Worm (Caenorhabditis elegans): ENCODE measurements around the gene ugt-16.
A peak's percentile ranks its signal among the peaks of the same experiment; 100 is the strongest.

The ugt-16 gene

DNA sequence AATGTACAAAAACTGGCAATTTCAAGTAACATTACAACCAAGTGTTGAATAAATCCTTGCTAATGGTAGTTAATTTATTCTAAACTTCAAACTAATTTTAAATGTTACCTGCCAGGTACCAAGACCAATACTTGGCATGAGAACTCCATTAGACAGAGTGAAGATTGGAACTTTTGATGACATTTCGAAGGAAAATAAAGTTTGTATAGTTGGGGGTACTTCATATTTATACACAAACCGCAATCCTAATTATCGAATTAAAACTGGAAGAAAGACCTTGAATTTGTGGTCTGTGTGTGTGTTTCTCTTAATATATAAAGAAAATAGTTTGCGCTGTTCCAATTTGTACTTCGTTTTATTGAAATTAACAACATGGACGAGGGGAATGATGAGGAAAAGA lies 14.9 kb upstream of the ugt-16 start, which contains the start of gene ZC443.1:
Gene ZC443.1 (minus strand): TSS at position 205 of the 400 bp plus-strand sequence.
- no peak for TF ChIP-seq him-1 (tag; optimal IDR thresholded peaks at IDR 0.05)
- TF ChIP-seq dao-5 (tag; optimal IDR thresholded peaks at IDR 0.05): no peak
- TF ChIP-seq W03F9.2 (tag; optimal IDR thresholded peaks at IDR 0.05): no peak

DNA sequence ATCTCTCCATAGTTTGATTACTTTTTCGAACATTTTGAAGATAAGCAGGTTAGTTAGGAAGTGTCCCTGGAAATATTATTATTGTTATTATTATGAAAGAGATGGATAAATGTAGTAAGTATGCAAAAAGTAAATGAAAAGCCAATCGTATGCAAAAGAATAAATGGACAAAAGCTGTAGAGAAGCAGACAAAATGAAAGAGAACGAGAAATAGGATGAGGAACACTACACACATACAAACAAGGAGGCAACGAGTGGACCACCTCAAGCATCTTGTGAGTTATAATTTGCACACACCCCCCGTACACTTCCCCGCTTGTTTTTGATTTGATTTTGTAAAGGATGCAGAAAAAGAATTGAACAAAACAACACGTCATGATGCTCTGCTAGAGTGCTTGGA lies 13.7 kb upstream of the ugt-16 start, which contains the start of gene ZC443.2:
Gene ZC443.2 (minus strand): TSS at position 67 of the 400 bp plus-strand sequence.
- no peak for TF ChIP-seq him-1 (tag; optimal IDR thresholded peaks at IDR 0.05)
- TF ChIP-seq dao-5 (tag; optimal IDR thresholded peaks at IDR 0.05): no peak
- no peak for TF ChIP-seq W03F9.2 (tag; optimal IDR thresholded peaks at IDR 0.05)

DNA sequence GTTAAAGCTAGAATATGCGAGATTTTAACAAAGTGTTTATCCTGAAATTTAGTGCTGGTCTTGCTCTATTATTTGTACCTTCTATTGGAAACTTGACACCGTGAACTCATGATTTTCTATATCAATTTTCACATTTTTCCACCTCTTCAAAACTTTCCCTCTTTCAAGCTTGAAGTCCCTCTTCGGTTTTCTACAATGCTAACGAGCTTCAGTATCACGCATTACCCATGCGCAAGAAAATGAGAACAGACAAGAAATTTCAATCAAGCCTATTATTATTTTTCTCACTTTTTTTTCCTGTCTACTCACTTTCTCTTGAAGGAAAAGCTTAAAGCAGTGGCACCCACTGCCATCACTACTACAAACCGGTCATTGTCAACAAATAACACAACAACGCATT lies 13.0 kb upstream of the ugt-16 start:
- TF ChIP-seq dao-5 (tag; optimal IDR thresholded peaks at IDR 0.05): no peak
- TF ChIP-seq him-1 (tag; optimal IDR thresholded peaks at IDR 0.05): no peak
- no peak for TF ChIP-seq W03F9.2 (tag; optimal IDR thresholded peaks at IDR 0.05)

DNA sequence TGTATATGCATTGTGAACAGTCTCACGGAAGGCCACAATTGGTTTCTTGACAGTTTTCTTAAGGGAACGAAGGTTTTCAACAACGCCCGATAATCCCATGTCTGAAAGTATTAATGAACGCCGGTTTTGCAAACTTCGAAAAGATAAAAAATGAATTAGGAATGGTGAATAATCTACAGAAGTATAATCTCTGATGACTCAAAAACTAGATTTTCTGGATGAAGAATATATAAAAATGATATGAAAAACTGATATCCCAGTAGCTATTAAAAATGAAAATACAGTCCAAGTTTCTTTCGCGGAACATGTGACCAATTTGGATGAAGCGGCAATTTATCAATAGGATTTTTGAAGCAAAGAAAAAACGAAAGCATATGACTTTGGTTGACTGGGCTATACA lies 10.8 kb upstream of the ugt-16 start, which contains the start of gene ZC443.3:
Gene ZC443.3 (minus strand): TSS at position 101 of the 400 bp plus-strand sequence.
- TF ChIP-seq W03F9.2 (tag; optimal IDR thresholded peaks at IDR 0.05) (no peak), dao-5 (tag; optimal IDR thresholded peaks at IDR 0.05) (no peak), him-1 (tag; optimal IDR thresholded peaks at IDR 0.05) (no peak)

DNA sequence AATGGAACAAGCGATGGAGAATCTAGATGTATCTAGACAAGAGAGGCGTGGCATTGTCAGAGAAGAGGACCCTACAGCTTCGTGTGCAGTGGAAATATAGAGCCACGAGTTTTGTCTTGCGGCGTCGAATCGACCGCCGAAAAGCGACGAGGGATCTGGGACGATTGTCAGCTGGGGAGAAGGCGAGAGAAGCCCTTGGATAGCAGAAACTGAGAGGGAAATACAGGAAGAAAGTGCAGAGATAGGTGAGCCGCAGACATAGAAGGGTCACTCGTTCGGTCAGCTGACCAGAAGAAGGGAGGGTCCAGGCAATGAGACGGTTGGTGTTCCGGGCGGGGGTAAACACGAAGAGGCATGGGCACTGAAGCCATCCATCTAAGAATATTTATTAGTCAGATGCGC lies 10.3 kb upstream of the ugt-16 start:
- TF ChIP-seq W03F9.2 (tag; optimal IDR thresholded peaks at IDR 0.05) (no peak), him-1 (tag; optimal IDR thresholded peaks at IDR 0.05) (peak; percentile 83), dao-5 (tag; optimal IDR thresholded peaks at IDR 0.05) (no peak)

DNA sequence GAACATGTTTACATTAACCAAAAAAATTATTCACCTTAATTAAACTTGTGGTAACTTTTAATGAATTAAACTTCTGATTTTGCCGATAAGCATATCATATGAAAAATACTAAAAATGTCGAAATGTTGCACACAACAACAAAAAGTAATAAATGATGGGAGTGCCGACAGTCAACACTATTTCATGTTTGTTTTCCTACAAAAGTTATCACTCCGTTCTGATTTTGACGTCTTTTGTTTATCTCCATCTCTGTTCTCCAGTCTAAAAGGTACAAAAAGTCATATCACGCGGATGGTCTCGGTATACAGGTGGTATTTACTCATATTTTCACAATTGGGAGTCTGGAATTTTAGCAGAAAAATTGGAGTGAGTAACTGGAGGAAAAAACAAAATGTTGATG lies 9.4 kb upstream of the ugt-16 start:
- TF ChIP-seq dao-5 (tag; optimal IDR thresholded peaks at IDR 0.05): no peak
- no peak for TF ChIP-seq W03F9.2 (tag; optimal IDR thresholded peaks at IDR 0.05)

DNA sequence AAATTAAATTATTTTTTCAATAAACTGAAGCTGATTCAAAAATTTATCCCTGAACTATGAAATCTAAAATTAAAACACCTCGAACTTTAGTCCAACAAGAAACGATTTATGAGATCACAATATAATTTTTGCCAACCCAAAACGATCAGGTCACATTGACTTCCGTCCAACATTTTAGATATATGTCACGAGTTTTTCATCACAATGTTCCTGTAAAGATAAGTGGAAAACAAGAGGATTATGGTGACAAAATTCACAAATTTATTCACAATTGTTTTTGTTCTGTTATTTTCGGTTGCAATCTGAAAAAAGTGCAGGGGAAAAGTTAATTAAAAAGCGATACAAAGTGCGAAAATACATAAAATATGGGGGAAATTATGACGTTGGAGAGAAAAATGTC lies 8.2 kb upstream of the ugt-16 start:
- TF ChIP-seq dao-5 (tag; optimal IDR thresholded peaks at IDR 0.05) (no peak), him-1 (tag; optimal IDR thresholded peaks at IDR 0.05) (no peak), W03F9.2 (tag; optimal IDR thresholded peaks at IDR 0.05) (no peak)

DNA sequence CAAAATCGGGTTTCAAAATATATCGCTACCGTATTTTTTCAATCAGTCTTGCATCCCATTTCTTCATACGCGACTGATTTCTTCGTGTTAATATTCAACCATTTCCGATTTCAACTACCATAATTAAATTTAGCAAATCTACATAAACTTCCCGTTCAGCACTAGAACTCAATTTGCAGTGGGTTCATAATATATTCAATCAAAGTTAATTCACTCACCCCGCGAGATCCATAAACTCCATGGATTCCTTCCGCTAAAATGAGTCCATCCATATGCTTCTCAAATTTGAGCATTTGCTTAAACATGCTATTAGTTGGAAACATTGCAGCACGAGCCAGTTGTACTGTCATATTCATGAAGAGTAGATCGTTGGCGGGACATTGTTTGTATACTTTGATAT lies 6.3 kb upstream of the ugt-16 start:
- TF ChIP-seq dao-5 (tag; optimal IDR thresholded peaks at IDR 0.05): no peak
- no peak for TF ChIP-seq him-1 (tag; optimal IDR thresholded peaks at IDR 0.05)
- TF ChIP-seq W03F9.2 (tag; optimal IDR thresholded peaks at IDR 0.05): no peak

DNA sequence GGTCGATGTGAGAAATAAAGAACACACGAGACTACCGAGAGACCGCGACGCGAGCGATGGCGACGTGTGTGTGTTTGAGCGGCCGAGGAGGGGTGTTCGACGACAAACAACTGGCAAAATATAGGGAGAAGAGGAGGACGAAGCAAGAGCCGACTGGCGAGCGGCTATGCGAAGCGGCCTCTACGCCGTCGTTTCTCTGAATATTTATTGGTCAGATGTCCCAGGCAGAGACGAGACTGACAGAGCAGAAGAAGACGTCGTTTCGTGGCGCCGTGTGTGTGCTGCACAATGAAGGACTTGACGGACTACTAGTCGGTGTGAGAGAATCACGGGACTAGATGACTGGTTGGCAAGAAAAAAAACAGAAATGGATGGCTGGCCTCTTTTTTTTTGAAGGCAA lies 5.7 kb upstream of the ugt-16 start:
- peak; percentile 89 for TF ChIP-seq him-1 (tag; optimal IDR thresholded peaks at IDR 0.05)
- no peak for TF ChIP-seq dao-5 (tag; optimal IDR thresholded peaks at IDR 0.05)
- no peak for TF ChIP-seq W03F9.2 (tag; optimal IDR thresholded peaks at IDR 0.05)

DNA sequence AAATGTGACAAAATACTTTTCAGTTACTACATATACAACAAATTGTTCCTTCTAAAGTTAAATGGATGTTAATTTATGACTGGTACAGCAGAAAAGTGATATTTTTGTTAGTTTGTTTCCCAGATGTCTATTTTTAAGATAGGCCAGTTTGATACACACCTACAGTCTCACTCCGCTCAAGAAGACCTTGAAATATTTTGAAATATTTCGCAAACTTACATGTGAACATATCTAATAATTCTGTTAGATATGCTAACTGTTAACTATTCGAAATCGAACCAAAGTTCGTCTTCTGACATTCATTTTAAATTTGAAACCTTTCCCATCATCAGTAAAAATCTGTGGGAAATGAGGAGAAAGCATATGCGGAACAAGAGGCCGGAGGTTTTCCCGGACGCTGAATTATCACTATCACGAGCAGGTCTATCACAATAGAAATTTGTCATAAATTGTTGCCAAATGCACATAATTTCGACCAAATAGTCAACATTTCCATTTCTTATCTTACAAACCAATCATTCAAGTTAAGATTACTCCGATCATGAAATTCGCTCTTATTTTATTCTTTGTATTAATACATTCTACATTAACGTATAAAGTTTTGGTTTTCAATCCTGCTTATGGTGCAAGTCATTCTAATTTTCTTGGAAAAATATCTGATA lies 4.9 kb upstream of the ugt-16 start, which contains the start of the genes ZC443.4 and ugt-18:
Gene ZC443.4 (minus strand): TSS at position 95 of the 662 bp plus-strand sequence.
Gene ugt-18 (plus strand): TSS at position 469 of the 662 bp plus-strand sequence.
- no peak for TF ChIP-seq dao-5 (tag; optimal IDR thresholded peaks at IDR 0.05)
- no peak for TF ChIP-seq him-1 (tag; optimal IDR thresholded peaks at IDR 0.05)
- TF ChIP-seq W03F9.2 (tag; optimal IDR thresholded peaks at IDR 0.05): no peak

DNA sequence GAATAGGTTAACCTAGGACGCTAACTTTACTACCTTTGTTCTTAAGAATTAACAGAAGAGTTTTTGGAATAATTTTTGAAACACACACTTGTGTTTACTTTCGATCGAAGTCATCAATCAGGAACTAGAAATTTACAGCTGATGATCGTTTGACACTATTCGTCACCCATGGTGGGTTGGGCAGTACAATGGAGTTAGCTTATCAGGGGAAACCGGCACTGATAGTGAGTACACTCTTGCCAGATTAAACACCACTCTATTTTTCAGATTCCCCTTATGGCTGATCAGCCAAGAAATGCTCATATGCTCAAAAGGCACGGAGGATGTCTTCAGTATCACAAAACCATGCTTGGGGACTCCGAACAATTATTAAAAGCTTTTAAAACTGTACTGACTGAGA lies 2.8 kb upstream of the ugt-16 start:
- no peak for TF ChIP-seq dao-5 (tag; optimal IDR thresholded peaks at IDR 0.05)
- no peak for TF ChIP-seq him-1 (tag; optimal IDR thresholded peaks at IDR 0.05)
- TF ChIP-seq W03F9.2 (tag; optimal IDR thresholded peaks at IDR 0.05): no peak

DNA sequence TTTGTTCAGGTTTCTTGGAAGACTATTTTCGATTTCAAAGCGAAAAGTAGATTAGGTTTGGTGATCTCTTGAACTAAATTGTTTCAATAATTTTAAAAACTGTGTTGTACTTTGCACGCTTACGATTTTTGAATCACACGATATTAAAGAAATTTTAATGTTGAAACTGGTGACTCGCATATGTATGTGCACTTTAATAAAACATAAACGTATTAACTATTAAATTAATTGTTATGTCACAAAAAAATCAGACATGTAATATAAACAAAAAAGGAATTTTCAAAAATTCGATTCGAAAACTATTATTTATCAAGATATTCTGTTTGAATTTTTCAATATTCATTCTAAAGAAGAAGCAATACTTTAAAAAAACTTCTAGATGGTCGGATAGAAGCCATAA lies 2.4 kb downstream of the ugt-16 start, which contains the start of gene ugt-15:
Gene ugt-15 (plus strand): TSS at position 301 of the 400 bp plus-strand sequence.
- TF ChIP-seq dao-5 (tag; optimal IDR thresholded peaks at IDR 0.05) (no peak), him-1 (tag; optimal IDR thresholded peaks at IDR 0.05) (no peak), W03F9.2 (tag; optimal IDR thresholded peaks at IDR 0.05) (no peak)

DNA sequence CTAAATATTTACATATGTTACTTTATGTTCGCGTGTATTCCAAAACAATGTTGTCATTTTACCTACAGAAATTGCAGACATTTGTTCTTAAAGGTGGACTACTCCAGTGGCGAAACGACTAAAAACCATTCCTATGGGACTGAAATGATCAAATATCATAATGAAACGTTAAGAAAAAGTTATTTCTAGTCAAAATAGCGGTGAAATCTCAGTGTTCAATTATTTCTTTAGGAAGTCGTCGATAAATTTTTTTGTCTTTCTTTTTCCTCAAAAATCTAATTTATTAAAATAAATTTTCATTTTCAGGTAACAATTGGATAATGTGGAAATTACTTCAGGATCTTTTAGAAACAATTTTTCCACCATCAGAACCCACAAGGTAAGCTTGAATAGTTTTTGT lies 10.6 kb downstream of the ugt-16 start, which contains the start of gene C44H9.4:
Gene C44H9.4 (plus strand): TSS at position 301 of the 400 bp plus-strand sequence.
- TF ChIP-seq dao-5 (tag; optimal IDR thresholded peaks at IDR 0.05) (no peak), him-1 (tag; optimal IDR thresholded peaks at IDR 0.05) (no peak), W03F9.2 (tag; optimal IDR thresholded peaks at IDR 0.05) (no peak)

DNA sequence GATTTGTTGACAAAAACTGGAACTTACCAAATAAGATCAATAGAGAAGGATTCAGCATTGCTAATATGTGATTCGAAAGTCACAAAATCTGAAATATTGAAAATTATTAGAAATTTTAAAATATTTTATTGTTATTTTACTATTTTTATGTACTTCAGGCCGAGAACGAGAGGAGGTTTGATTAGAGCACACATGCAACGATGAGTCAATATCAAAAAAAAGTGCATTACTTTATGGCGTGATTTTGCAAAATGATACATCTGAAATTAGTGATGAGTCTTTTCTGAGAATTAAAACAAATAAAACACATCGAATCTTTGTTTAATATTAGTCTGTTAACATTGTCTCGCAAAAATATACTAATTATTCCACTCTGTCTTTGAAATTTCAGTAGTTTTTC lies 19.9 kb downstream of the ugt-16 start:
- TF ChIP-seq him-1 (tag; optimal IDR thresholded peaks at IDR 0.05) (no peak), dao-5 (tag; optimal IDR thresholded peaks at IDR 0.05) (no peak), W03F9.2 (tag; optimal IDR thresholded peaks at IDR 0.05) (no peak)

DNA sequence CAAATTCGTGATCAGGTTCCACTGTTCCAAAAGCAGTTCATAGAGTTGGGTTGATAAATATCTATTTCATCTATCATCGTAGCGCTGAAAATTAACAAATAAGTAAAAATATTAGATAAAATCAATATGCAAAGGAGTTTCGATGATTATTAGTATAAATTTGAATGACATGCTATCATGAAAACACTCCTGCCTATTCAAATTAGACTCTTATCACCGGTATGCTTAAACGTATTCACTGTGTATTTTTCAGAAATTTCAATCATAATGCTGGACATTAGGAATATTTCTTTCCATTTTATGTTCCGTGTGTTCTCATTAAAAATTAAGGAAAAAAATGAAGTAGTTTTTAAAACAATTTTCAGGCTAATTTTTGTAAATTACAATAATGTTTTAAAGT lies 20.4 kb downstream of the ugt-16 start, which contains the start of gene C44H9.6:
Gene C44H9.6 (minus strand): TSS at position 101 of the 400 bp plus-strand sequence.
- TF ChIP-seq dao-5 (tag; optimal IDR thresholded peaks at IDR 0.05) (no peak), W03F9.2 (tag; optimal IDR thresholded peaks at IDR 0.05) (no peak)
